Worm (Caenorhabditis elegans) whole organism, L1 larva: ENCODE data around the gene madf-11.
A peak's percentile ranks its signal among the peaks of the same experiment; 100 is the strongest.

Experiments used
- C04F5.9 ChIP-seq: sonication (generic microtip); optimal IDR thresholded peaks from 2 replicates; lab custom pipeline; 2016; ENCODE audit warnings: missing genetic modification characterization, missing compliant biosample characterization
- C34B4.2 ChIP-seq: sonication (generic microtip); optimal IDR thresholded peaks from 2 replicates; lab custom pipeline; 2017; ENCODE audit warnings: mild to moderate bottlenecking, missing genetic modification characterization, missing compliant biosample characterization
- Y116A8C.19 ChIP-seq: sonication (generic microtip); optimal IDR thresholded peaks from 2 replicates; lab custom pipeline; 2016; ENCODE audit warnings: missing compliant biosample characterization, missing genetic modification characterization, borderline replicate concordance
- blmp-1 ChIP-seq: fragments of 150-350 bp; optimal IDR thresholded peaks from 2 replicates; lab custom pipeline; 2014; ENCODE audit warnings: missing biosample characterization, missing genetic modification characterization
- ceh-82 ChIP-seq, 3 experiments: fragments of 150-350 bp in 1 of 3; sonication (generic microtip) in 2 of 3; optimal IDR thresholded peaks; 2 replicates each; lab custom pipeline; 2014 to 2017; ENCODE audit warnings: missing biosample characterization in 3 of 3, missing genetic modification characterization in 3 of 3
- ceh-88 ChIP-seq: fragments of 200-800 bp; sonication (Bioruptor generic); IDR thresholded peaks from 2 replicates; pipeline ENCODE4 v1.3.6; 2022; ENCODE audit warnings: missing genetic modification characterization, missing compliant biosample characterization
- ces-1 ChIP-seq: fragments of 150-350 bp; optimal IDR thresholded peaks from 2 replicates; lab custom pipeline; 2014; ENCODE audit warnings: missing biosample characterization, missing genetic modification reagents, missing genetic modification characterization
- dpl-1 ChIP-seq, 3 experiments: fragments of 150-350 bp in 2 of 3; sonication (generic microtip) in 1 of 3; optimal IDR thresholded peaks; 2 replicates each; lab custom pipeline; 2014 to 2017; ENCODE audit warnings: missing biosample characterization in 3 of 3, missing genetic modification characterization in 3 of 3, missing genetic modification reagents in 3 of 3
- egl-13 ChIP-seq: sonication (generic microtip); optimal IDR thresholded peaks from 2 replicates; lab custom pipeline; 2016; ENCODE audit warnings: missing genotype, missing genetic modification reagents, missing genetic modification characterization, missing compliant biosample characterization
- egl-27 ChIP-seq, 2 experiments: fragments of 150-350 bp in 1 of 2; sonication (generic microtip); optimal IDR thresholded peaks; 3 replicates each; lab custom pipeline; 2017 to 2018; ENCODE audit warnings: missing biosample characterization in 2 of 2, missing genetic modification characterization in 2 of 2, missing genetic modification reagents in 2 of 2
- elt-2 ChIP-seq: sonication (generic microtip); optimal IDR thresholded peaks from 2 replicates; lab custom pipeline; 2016; ENCODE audit warnings: missing genetic modification characterization, mild to moderate bottlenecking, inconsistent platforms, missing compliant biosample characterization, missing genetic modification reagents
- ets-5 ChIP-seq: fragments of 200-800 bp; sonication (Bioruptor generic); IDR thresholded peaks from 2 replicates; pipeline ENCODE4 v1.3.6; 2022; ENCODE audit warnings: missing genetic modification characterization, missing compliant biosample characterization
- fkh-10 ChIP-seq: sonication (generic microtip); optimal IDR thresholded peaks from 2 replicates; lab custom pipeline; 2017; ENCODE audit warnings: missing biosample characterization, missing genetic modification reagents, missing genetic modification characterization
- fkh-4 ChIP-seq: sonication (generic microtip); optimal IDR thresholded peaks from 2 replicates; lab custom pipeline; 2016; ENCODE audit warnings: missing compliant biosample characterization, missing genetic modification characterization, borderline replicate concordance
- fos-1 ChIP-seq: fragments of 150-350 bp; optimal IDR thresholded peaks from 2 replicates; lab custom pipeline; 2014; ENCODE audit warnings: missing biosample characterization, missing genetic modification characterization
- grh-1 ChIP-seq: fragments of 200-800 bp; sonication (Bioruptor generic); IDR thresholded peaks from 2 replicates; pipeline ENCODE4 v1.3.6; 2022; ENCODE audit warnings: missing genetic modification reagents, missing genetic modification characterization, missing compliant biosample characterization
- hlh-17 ChIP-seq: fragments of 200-800 bp; sonication (Bioruptor generic); optimal IDR thresholded peaks from 2 replicates; lab custom pipeline; 2018; ENCODE audit warnings: missing genetic modification characterization, mild to moderate bottlenecking, missing compliant biosample characterization, moderate library complexity, borderline replicate concordance
- isw-1 ChIP-seq: fragments of 200-800 bp; sonication (Bioruptor generic); IDR thresholded peaks from 2 replicates; pipeline ENCODE4 v1.3.6; 2022; ENCODE audit warnings: missing genetic modification characterization, missing compliant biosample characterization
- lin-14 ChIP-seq: fragments of 200-800 bp; sonication (Bioruptor generic); optimal IDR thresholded peaks from 2 replicates; lab custom pipeline; 2018; ENCODE audit warnings: mild to moderate bottlenecking, missing genetic modification characterization, moderate library complexity, missing compliant biosample characterization
- mab-9 ChIP-seq: fragments of 200-800 bp; sonication (Bioruptor generic); IDR thresholded peaks from 2 replicates; pipeline ENCODE4 v1.3.6; 2022; ENCODE audit warnings: missing genetic modification reagents, missing genetic modification characterization, missing compliant biosample characterization
- nhr-19 ChIP-seq: fragments of 200-800 bp; sonication (Bioruptor generic); conservative IDR thresholded peaks from 2 replicates; pipeline ENCODE4 v1.3.6; 2022; ENCODE audit warnings: missing genetic modification characterization, missing compliant biosample characterization
- nhr-71 ChIP-seq: sonication (generic microtip); optimal IDR thresholded peaks from 2 replicates; lab custom pipeline; 2016; ENCODE audit warnings: mild to moderate bottlenecking, missing genetic modification characterization, moderate library complexity, missing compliant biosample characterization
- nhr-76 ChIP-seq: sonication (generic microtip); optimal IDR thresholded peaks from 2 replicates; lab custom pipeline; 2017; ENCODE audit warnings: missing biosample characterization, missing genetic modification characterization
- nhr-77 ChIP-seq: fragments of 150-350 bp; optimal IDR thresholded peaks from 2 replicates; lab custom pipeline; 2014; ENCODE audit warnings: missing biosample characterization, missing genetic modification characterization
- pqm-1 ChIP-seq: sonication (generic microtip); optimal IDR thresholded peaks from 3 replicates; lab custom pipeline; 2017; ENCODE audit warnings: missing biosample characterization, missing genetic modification characterization
- rnt-1 ChIP-seq: sonication (generic microtip); optimal IDR thresholded peaks from 2 replicates; lab custom pipeline; 2016; ENCODE audit warnings: mild to moderate bottlenecking, missing genetic modification characterization, moderate library complexity, missing compliant biosample characterization
- snpc-4 ChIP-seq: fragments of 150-350 bp; optimal IDR thresholded peaks from 2 replicates; lab custom pipeline; 2014; ENCODE audit warnings: missing biosample characterization, missing genetic modification characterization
- sox-4 ChIP-seq: sonication (generic microtip); optimal IDR thresholded peaks from 2 replicates; lab custom pipeline; 2016; ENCODE audit warnings: missing genetic modification characterization, missing compliant biosample characterization
- sup-37 ChIP-seq: fragments of 200-800 bp; sonication (Bioruptor generic); optimal IDR thresholded peaks from 2 replicates; lab custom pipeline; 2018; ENCODE audit warnings: mild to moderate bottlenecking, missing genetic modification characterization, missing compliant biosample characterization
- swsn-7 ChIP-seq: sonication (generic microtip); optimal IDR thresholded peaks from 2 replicates; lab custom pipeline; 2016; ENCODE audit warnings: missing genetic modification characterization, missing compliant biosample characterization
- tbx-2 ChIP-seq: sonication (generic microtip); optimal IDR thresholded peaks from 2 replicates; lab custom pipeline; 2016; ENCODE audit warnings: missing genetic modification characterization, missing compliant biosample characterization
- unc-30 ChIP-seq: sonication (generic microtip); optimal IDR thresholded peaks from 2 replicates; lab custom pipeline; 2017; ENCODE audit warnings: missing biosample characterization, missing genetic modification characterization
- unc-86 ChIP-seq: sonication (generic microtip); optimal IDR thresholded peaks from 2 replicates; lab custom pipeline; 2016; ENCODE audit warnings: missing genetic modification characterization, missing compliant biosample characterization
- unc-98 ChIP-seq: fragments of 200-800 bp; sonication (Bioruptor generic); IDR thresholded peaks from 2 replicates; pipeline ENCODE4 v1.3.6; 2022; ENCODE audit warnings: missing genetic modification characterization, missing compliant biosample characterization
- zip-4 ChIP-seq: fragments of 200-800 bp; sonication (Bioruptor generic); optimal IDR thresholded peaks from 2 replicates; lab custom pipeline; 2018; ENCODE audit warnings: mild to moderate bottlenecking, missing genetic modification characterization, moderate library complexity, missing compliant biosample characterization
- ztf-4 ChIP-seq: fragments of 150-350 bp; optimal IDR thresholded peaks from 2 replicates; lab custom pipeline; 2014; ENCODE audit warnings: missing biosample characterization, missing genetic modification characterization

madf-11 gene

DNA sequence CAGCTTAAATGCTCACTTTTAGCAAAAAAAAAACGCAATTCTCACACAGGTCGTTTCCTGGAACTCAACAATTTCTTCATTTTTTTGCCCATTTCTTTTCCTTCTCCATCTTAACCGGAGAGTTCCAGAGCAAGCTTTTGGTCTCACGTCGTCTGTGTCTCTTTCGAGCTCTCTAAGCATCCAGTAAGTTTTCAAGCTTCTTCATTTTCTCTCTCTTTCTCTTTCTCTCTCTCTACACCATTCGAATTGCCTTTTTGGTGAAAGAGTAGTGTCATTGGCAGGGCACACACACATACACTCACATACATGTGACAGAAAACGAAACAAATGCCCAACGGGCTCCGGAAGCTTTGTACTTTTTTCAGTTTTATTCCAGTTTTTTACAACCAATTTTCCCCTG is 36.6 kb upstream of the madf-11 start (continued):
- TF ChIP-seq egl-27 (tag; optimal IDR thresholded peaks at IDR 0.05; lab: Kevin White, UChicago) = no peak
- TF ChIP-seq nhr-77 (tag; lab: Kevin White, UChicago) = no peak
- TF ChIP-seq blmp-1 (tag; lab: Kevin White, UChicago) = no peak
- TF ChIP-seq swsn-7 (tag; lab: Kevin White, UChicago) = peak; percentile 65
- TF ChIP-seq hlh-17 = no peak
- TF ChIP-seq, all 84 proteins: peak for 27

DNA sequence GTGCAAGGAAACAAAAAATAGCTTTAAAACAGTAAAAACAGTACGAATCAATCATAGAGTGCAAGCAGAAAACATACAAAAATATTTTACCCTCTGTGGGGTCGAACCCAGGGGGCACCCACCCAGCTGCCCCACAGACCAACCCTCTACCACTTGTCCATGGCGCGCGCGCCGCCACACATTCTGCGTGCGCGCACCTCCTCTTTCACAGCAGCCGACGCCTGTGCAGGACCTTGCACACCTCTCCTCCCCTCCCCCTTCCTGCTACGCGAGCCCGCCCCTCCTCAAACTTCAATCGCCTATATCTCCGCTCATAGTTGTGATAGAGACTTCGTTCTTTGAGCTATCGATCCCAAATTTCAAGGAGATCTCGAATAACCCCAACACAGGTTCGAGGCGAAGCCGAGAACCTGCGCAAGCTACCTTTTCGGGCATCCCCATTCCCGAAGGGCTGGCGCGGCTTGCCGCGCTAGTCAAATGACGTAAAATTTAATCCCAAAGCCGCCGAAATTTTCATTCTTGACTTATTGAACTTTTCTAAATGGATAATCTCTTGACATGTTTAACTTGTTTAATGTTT is 34.1 kb upstream of the madf-11 start:
- TF ChIP-seq ceh-88 (GFP tag; lab: Robert Waterston, UW) = peak; percentile 52; the same call in 1 of the 2 replicates
- peak; percentile 81 for TF ChIP-seq grh-1 (GFP tag; lab: Robert Waterston, UW)
- peak; percentile 51 for TF ChIP-seq rnt-1 (tag; lab: Kevin White, UChicago)
- TF ChIP-seq unc-98 (GFP tag; lab: Robert Waterston, UW) = 0 out of 2 replicates have a peak, but pooled peaks have one; percentile 31
- TF ChIP-seq mab-9 = peak; percentile 72; the same call in 1 of the 2 replicates
- TF ChIP-seq nhr-71 (tag; lab: Kevin White, UChicago) = peak; percentile 24
- TF ChIP-seq nhr-19 (GFP tag; lab: Robert Waterston, UW) = peak; percentile 90
- TF ChIP-seq snpc-4 (tag; lab: Kevin White, UChicago) = peak; percentile 53
- peak; percentile 30; the same call in 1 of the 2 replicates for TF ChIP-seq isw-1 (GFP tag; lab: Robert Waterston, UW)
- TF ChIP-seq lin-14 (GFP tag; lab: Kevin White, UChicago) = peak; percentile 23

DNA sequence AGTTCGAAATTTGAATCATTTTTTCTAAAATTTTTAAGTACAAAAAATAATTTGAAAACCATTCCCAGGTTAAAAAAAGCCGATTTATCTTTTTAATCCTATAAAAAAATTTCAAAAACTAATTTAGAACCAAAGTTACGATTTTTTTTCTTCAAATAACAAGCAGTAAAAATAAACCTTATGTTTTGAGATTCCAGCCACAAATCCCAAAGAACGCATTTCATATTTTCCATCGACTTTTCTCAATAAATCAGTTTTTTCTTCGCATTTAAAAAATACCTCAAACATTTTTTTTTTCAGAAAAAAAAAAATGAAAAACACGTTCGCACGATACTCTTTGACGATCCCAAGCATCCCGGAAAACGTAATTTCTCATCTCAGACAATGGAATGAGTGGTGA is 31.9 kb upstream of the madf-11 start, which contains the start of gene ckk-1:
Gene ckk-1 (plus strand): TSS at position 301 of the 400 bp plus-strand sequence.
- TF ChIP-seq Y116A8C.19 (tag; lab: Kevin White, UChicago) (no peak), C04F5.9 (tag; lab: Kevin White, UChicago) (no peak), unc-86 (tag; lab: Kevin White, UChicago) (no peak), nhr-76 (tag; lab: Kevin White, UChicago) (no peak), mab-9 (no peak), ztf-4 (no peak)

- TF ChIP-seq lin-14 (GFP tag; lab: Kevin White, UChicago) (peak; percentile 48), fkh-10 (no peak)
Observed at ce11 chrIII:5634509-5634908, 31.2 kb upstream of the madf-11 start.

DNA sequence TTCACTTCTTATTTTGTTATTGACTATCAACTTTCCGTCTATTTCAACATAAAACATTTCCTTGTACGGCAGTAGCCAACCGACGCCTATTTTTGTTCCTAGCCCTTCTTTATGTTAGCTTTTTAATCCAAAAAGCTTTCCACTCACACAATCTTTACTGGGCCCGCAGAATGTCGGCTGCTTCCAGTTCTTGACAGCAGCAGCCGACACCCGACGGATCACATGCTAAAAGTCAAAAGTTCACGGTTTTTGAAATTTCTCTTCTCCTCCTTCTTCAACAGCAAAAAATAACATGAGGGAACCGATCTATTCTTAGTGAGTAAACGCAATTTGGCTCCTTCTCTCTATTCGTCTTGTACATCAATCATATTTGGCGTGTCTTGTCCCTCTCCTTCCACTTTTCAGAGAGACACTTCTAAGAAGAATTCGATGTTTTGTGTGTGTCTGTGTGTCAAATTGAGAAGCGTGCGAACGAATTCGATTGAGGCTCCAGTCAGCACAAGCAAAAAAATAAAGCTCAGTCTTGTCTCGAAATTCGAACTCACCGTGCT is 29.2 kb upstream of the madf-11 start:
- TF ChIP-seq ceh-82 (tag; optimal IDR thresholded peaks at IDR 0.05; lab: Kevin White, UChicago) (no peak), egl-13 (no peak), zip-4 (GFP tag; lab: Kevin White, UChicago) (no peak), dpl-1 (GFP tag; optimal IDR thresholded peaks at IDR 0.05; lab: Kevin White, UChicago) (no peak), fkh-4 (no peak), unc-86 (tag; lab: Kevin White, UChicago) (no peak), tbx-2 (tag; lab: Kevin White, UChicago) (no peak), ets-5 (no peak), C04F5.9 (tag; lab: Kevin White, UChicago) (no peak), isw-1 (GFP tag; lab: Robert Waterston, UW) (no peak), lin-14 (GFP tag; lab: Kevin White, UChicago) (peak; percentile 69), ces-1 (peak; percentile 45), unc-30 (no peak), elt-2 (tag; lab: Kevin White, UChicago) (no peak), fkh-10 (peak; percentile 89), snpc-4 (tag; lab: Kevin White, UChicago) (peak; percentile 87), sox-4 (no peak), C34B4.2 (tag; lab: Kevin White, UChicago) (no peak), nhr-76 (tag; lab: Kevin White, UChicago) (no peak), sup-37 (no peak), pqm-1 (tag; lab: Kevin White, UChicago) (no peak), fos-1 (tag; lab: Kevin White, UChicago) (no peak), nhr-77 (tag; lab: Kevin White, UChicago) (no peak)
